Fruit fly (Drosophila melanogaster) whole organism, embryonic: ENCODE data around the gene Tet.
A peak's percentile ranks its signal among the peaks of the same experiment; 100 is the strongest.

Experiments used
- Antp ChIP-seq: fragments of 200-800 bp; sonication (Bioruptor generic); optimal IDR thresholded peaks from 3 replicates; lab custom pipeline; 2016; ENCODE audit warnings: missing biosample characterization, missing genetic modification characterization
- CG11456 ChIP-seq: fragments of 200-800 bp; sonication (Bioruptor generic); IDR thresholded peaks from 3 replicates; pipeline ENCODE4 v1.3.6; 2022; ENCODE audit warnings: missing biosample characterization, missing genetic modification characterization
- CG11504 ChIP-seq: fragments of 200-800 bp; sonication (Bioruptor generic); optimal IDR thresholded peaks from 3 replicates; lab custom pipeline; 2019; ENCODE audit warnings: missing biosample characterization, mild to moderate bottlenecking, missing genetic modification characterization, moderate library complexity
- CG12769 ChIP-seq: fragments of 200-800 bp; sonication (Bioruptor generic); optimal IDR thresholded peaks from 2 replicates; lab custom pipeline; 2019; ENCODE audit warnings: missing biosample characterization, mild to moderate bottlenecking, missing genetic modification characterization, moderate library complexity
- CG13624 ChIP-seq: fragments of 200-800 bp; sonication (Bioruptor generic); optimal IDR thresholded peaks from 2 replicates; lab custom pipeline; 2016; ENCODE audit warnings: missing biosample characterization, missing genetic modification characterization
- CG14860 ChIP-seq: fragments of 200-800 bp; sonication (Bioruptor generic); IDR thresholded peaks from 3 replicates; pipeline ENCODE4 v1.3.6; 2022; ENCODE audit warnings: missing biosample characterization, missing genetic modification characterization; ENCODE audit not compliant: partially characterized antibody
- CG15073 ChIP-seq: fragments of 200-800 bp; sonication (Bioruptor generic); optimal IDR thresholded peaks from 2 replicates; lab custom pipeline; 2016; ENCODE audit warnings: missing biosample characterization, missing genetic modification characterization
- CG1603 ChIP-seq: fragments of 200-800 bp; sonication (Bioruptor generic); optimal IDR thresholded peaks from 2 replicates; lab custom pipeline; 2019; ENCODE audit warnings: missing biosample characterization, mild to moderate bottlenecking, missing genetic modification characterization, moderate library complexity
- CG1647 ChIP-seq: fragments of 200-800 bp; sonication (Bioruptor generic); optimal IDR thresholded peaks from 3 replicates; lab custom pipeline; 2016; ENCODE audit warnings: missing biosample characterization, missing genetic modification characterization
- CG17385 ChIP-seq: fragments of 200-800 bp; sonication (Bioruptor generic); optimal IDR thresholded peaks from 3 replicates; lab custom pipeline; 2018; ENCODE audit warnings: missing biosample characterization, mild to moderate bottlenecking, missing genetic modification characterization
- CG18011 ChIP-seq: fragments of 200-800 bp; sonication (Bioruptor generic); optimal IDR thresholded peaks from 2 replicates; lab custom pipeline; 2017; ENCODE audit warnings: missing biosample characterization, missing genetic modification characterization, mild to moderate bottlenecking, moderate library complexity, missing genotype
- CG2199 ChIP-seq: fragments of 200-800 bp; sonication (Bioruptor generic); IDR thresholded peaks from 3 replicates; pipeline ENCODE4 v1.3.6; 2022; ENCODE audit warnings: missing biosample characterization, missing genetic modification characterization
- CG2889 ChIP-seq: fragments of 200-800 bp; sonication (Bioruptor generic); IDR thresholded peaks from 3 replicates; pipeline ENCODE4 v1.3.6; 2022; ENCODE audit warnings: missing biosample characterization, missing genetic modification characterization
- CG30431 ChIP-seq: fragments of 200-800 bp; sonication (Bioruptor generic); optimal IDR thresholded peaks from 2 replicates; lab custom pipeline; 2017; ENCODE audit warnings: missing biosample characterization, missing genetic modification characterization
- CG33213 ChIP-seq: fragments of 200-800 bp; sonication (Bioruptor generic); optimal IDR thresholded peaks from 3 replicates; lab custom pipeline; 2016; ENCODE audit warnings: missing biosample characterization, missing genetic modification characterization
- CG4707 ChIP-seq: fragments of 200-800 bp; sonication (Bioruptor generic); optimal IDR thresholded peaks from 2 replicates; lab custom pipeline; 2018; ENCODE audit warnings: missing biosample characterization, mild to moderate bottlenecking, missing genetic modification characterization, moderate library complexity
- CG6683 ChIP-seq: fragments of 200-800 bp; sonication (Bioruptor generic); optimal IDR thresholded peaks from 2 replicates; lab custom pipeline; 2017; ENCODE audit warnings: missing biosample characterization, mild to moderate bottlenecking, missing genetic modification characterization, missing genetic modification reagents
- CG8359 ChIP-seq: fragments of 200-800 bp; sonication (Bioruptor generic); optimal IDR thresholded peaks from 2 replicates; lab custom pipeline; 2017; ENCODE audit warnings: missing biosample characterization, mild to moderate bottlenecking, missing genetic modification characterization, borderline replicate concordance
- CG8388 ChIP-seq: fragments of 200-800 bp; sonication (Bioruptor generic); optimal IDR thresholded peaks from 2 replicates; lab custom pipeline; 2019; ENCODE audit warnings: missing biosample characterization, mild to moderate bottlenecking, missing genetic modification characterization, moderate library complexity
- CG9437 ChIP-seq: fragments of 200-800 bp; sonication (Bioruptor generic); optimal IDR thresholded peaks from 2 replicates; lab custom pipeline; 2018; ENCODE audit warnings: missing biosample characterization, mild to moderate bottlenecking, missing genetic modification characterization
- CTCF ChIP-seq: fragments of 200-800 bp; sonication (Bioruptor generic); optimal IDR thresholded peaks from 2 replicates; lab custom pipeline; 2017; ENCODE audit warnings: missing biosample characterization, mild to moderate bottlenecking, missing genetic modification characterization, moderate library complexity
- Camta ChIP-seq: fragments of 200-800 bp; sonication (Bioruptor generic); optimal IDR thresholded peaks from 2 replicates; lab custom pipeline; 2016; ENCODE audit warnings: missing biosample characterization, missing genetic modification characterization
- E2f1 ChIP-seq: fragments of 200-800 bp; sonication (Bioruptor generic); IDR thresholded peaks from 2 replicates; pipeline ENCODE4 v1.3.6; 2022; ENCODE audit warnings: missing biosample characterization, missing genetic modification characterization
- Ets65A ChIP-seq: fragments of 200-800 bp; sonication (Bioruptor generic); peaks from one replicate; lab custom pipeline; 2016; ENCODE audit warnings: missing biosample characterization, missing genetic modification characterization
- Fer3 ChIP-seq: fragments of 200-800 bp; sonication (Bioruptor generic); optimal IDR thresholded peaks from 2 replicates; lab custom pipeline; 2018; ENCODE audit warnings: missing biosample characterization, mild to moderate bottlenecking, missing genetic modification characterization, moderate library complexity
- HLH54F ChIP-seq: fragments of 200-800 bp; sonication (Bioruptor generic); optimal IDR thresholded peaks from 3 replicates; lab custom pipeline; 2016; ENCODE audit warnings: missing biosample characterization, missing genetic modification characterization
- NK7.1 ChIP-seq: fragments of 200-800 bp; sonication (Bioruptor generic); optimal IDR thresholded peaks from 3 replicates; lab custom pipeline; 2016; ENCODE audit warnings: missing biosample characterization, missing genetic modification characterization
- Sox102F ChIP-seq: fragments of 200-800 bp; sonication (Bioruptor generic); optimal IDR thresholded peaks from 2 replicates; lab custom pipeline; 2018; ENCODE audit warnings: missing biosample characterization, mild to moderate bottlenecking, missing genetic modification characterization, moderate library complexity
- Trl ChIP-seq, 3 experiments: fragments of >200 bp in 2 of 3; fragments of 200-800 bp in 1 of 3; sonication (Bioruptor generic) in 1 of 3; optimal IDR thresholded peaks; 2 replicates in 1 of 3; 3 replicates in 2 of 3; lab custom pipeline; 2016 to 2017; ENCODE audit warnings: missing biosample characterization in 1 of 3, missing genetic modification characterization in 1 of 3
- abd-A ChIP-seq: fragments of 200-800 bp; sonication (Bioruptor generic); optimal IDR thresholded peaks from 3 replicates; lab custom pipeline; 2019; ENCODE audit warnings: missing biosample characterization, mild to moderate bottlenecking, missing genetic modification characterization, moderate library complexity
- amos ChIP-seq: fragments of 200-800 bp; sonication (Bioruptor generic); IDR thresholded peaks from 2 replicates; pipeline ENCODE4 v1.3.6; 2022; ENCODE audit warnings: missing biosample characterization, missing genetic modification characterization; ENCODE audit not compliant: partially characterized antibody
- ash1 ChIP-seq: fragments of 200-800 bp; sonication (Bioruptor generic); optimal IDR thresholded peaks from 2 replicates; lab custom pipeline; 2018; ENCODE audit warnings: missing biosample characterization, mild to moderate bottlenecking, missing genetic modification characterization
- chinmo ChIP-seq: fragments of 200-800 bp; sonication (Bioruptor generic); IDR thresholded peaks from 4 replicates; pipeline ENCODE4 v1.3.6; 2022; ENCODE audit warnings: missing biosample characterization, missing genetic modification characterization; ENCODE audit not compliant: partially characterized antibody
- ci ChIP-seq: fragments of 200-800 bp; sonication (Bioruptor generic); IDR thresholded peaks from 3 replicates; pipeline ENCODE4 v1.3.6; 2022; ENCODE audit warnings: missing biosample characterization, missing genetic modification characterization
- corto ChIP-seq: fragments of 200-800 bp; sonication (Bioruptor generic); optimal IDR thresholded peaks from 2 replicates; lab custom pipeline; 2016; ENCODE audit warnings: missing biosample characterization, mild to moderate bottlenecking, missing genetic modification characterization, moderate library complexity
- danr ChIP-seq: fragments of 200-800 bp; sonication (Bioruptor generic); IDR thresholded peaks from 2 replicates; pipeline ENCODE4 v1.3.6; 2022; ENCODE audit warnings: missing biosample characterization, missing genetic modification characterization
- disco-r ChIP-seq: fragments of 200-800 bp; sonication (Bioruptor generic); optimal IDR thresholded peaks from 2 replicates; lab custom pipeline; 2016; ENCODE audit warnings: missing biosample characterization, missing genetic modification characterization
- ems ChIP-seq: fragments of 200-800 bp; sonication (Bioruptor generic); optimal IDR thresholded peaks from 3 replicates; lab custom pipeline; 2016; ENCODE audit warnings: missing biosample characterization, missing genetic modification characterization
- ewg ChIP-seq: fragments of 200-800 bp; sonication (Bioruptor generic); optimal IDR thresholded peaks from 3 replicates; lab custom pipeline; 2017; ENCODE audit warnings: mild to moderate bottlenecking, missing biosample characterization, missing genetic modification reagents, missing genetic modification characterization
- gro ChIP-seq: fragments of 200-800 bp; sonication (Bioruptor generic); optimal IDR thresholded peaks from 2 replicates; lab custom pipeline; 2016; ENCODE audit warnings: missing biosample characterization, missing genetic modification characterization
- inv ChIP-seq: fragments of 200-800 bp; sonication (Bioruptor generic); IDR thresholded peaks from 2 replicates; pipeline ENCODE4 v1.3.6; 2022; ENCODE audit warnings: missing biosample characterization, missing genetic modification characterization; ENCODE audit not compliant: partially characterized antibody
- jumu ChIP-seq: fragments of 200-800 bp; sonication (Bioruptor generic); optimal IDR thresholded peaks from 3 replicates; lab custom pipeline; 2016; ENCODE audit warnings: missing biosample characterization, missing genetic modification characterization
- luna ChIP-seq: fragments of 200-800 bp; sonication (Bioruptor generic); optimal IDR thresholded peaks from 2 replicates; lab custom pipeline; 2016; ENCODE audit warnings: missing biosample characterization, missing genetic modification characterization
- odd ChIP-seq: fragments of 200-800 bp; sonication (Bioruptor generic); optimal IDR thresholded peaks from 2 replicates; lab custom pipeline; 2017; ENCODE audit warnings: missing biosample characterization, mild to moderate bottlenecking, missing genetic modification characterization
- pros ChIP-seq: fragments of 200-800 bp; sonication (Bioruptor generic); optimal IDR thresholded peaks from 3 replicates; lab custom pipeline; 2019; ENCODE audit warnings: missing biosample characterization, mild to moderate bottlenecking, missing genetic modification characterization, moderate library complexity
- stwl ChIP-seq: fragments of 200-800 bp; sonication (Bioruptor generic); optimal IDR thresholded peaks from 3 replicates; lab custom pipeline; 2018; ENCODE audit warnings: missing biosample characterization, mild to moderate bottlenecking, missing genetic modification characterization, moderate library complexity
- tio ChIP-seq: fragments of 200-800 bp; sonication (Bioruptor generic); optimal IDR thresholded peaks from 2 replicates; lab custom pipeline; 2017; ENCODE audit warnings: missing biosample characterization, missing genetic modification characterization, inconsistent platforms
- wek ChIP-seq: fragments of 200-800 bp; sonication (Bioruptor generic); optimal IDR thresholded peaks from 3 replicates; lab custom pipeline; 2018; ENCODE audit warnings: missing biosample characterization, mild to moderate bottlenecking, missing genetic modification characterization, moderate library complexity

The Tet gene

dm6 chr3L:2894750-2895149, 15.8 kb upstream of the Tet start, which contains the start of gene Shab (continued):
- TF ChIP-seq danr (no peak), CG30431 (GFP tag; lab: Kevin White, UChicago) (no peak), Trl (optimal IDR thresholded peaks at IDR 0.05; lab: Kevin White, UChicago) (no peak), Trl (GFP tag; optimal IDR thresholded peaks at IDR 0.05; lab: Kevin White, UChicago) (peak; percentile 16), disco-r (GFP tag; lab: Kevin White, UChicago) (no peak), tio (GFP tag; lab: Kevin White, UChicago) (no peak), CG4707 (GFP tag; lab: Kevin White, UChicago) (no peak), ash1 (no peak)
- TF ChIP-seq, all 482 proteins: peak for 121

dm6 chr3L:2893846-2894511, 15.0 kb upstream of the Tet start:
- peak; percentile 95 for TF ChIP-seq CG18011
- TF ChIP-seq CG11504 = peak; percentile 9
- no peak for TF ChIP-seq inv (GFP tag; lab: Robert Waterston, UW)
- TF ChIP-seq CG8359 (GFP tag; lab: Kevin White, UChicago) = peak; percentile 100
- TF ChIP-seq CG14860 (GFP tag; lab: Robert Waterston, UW) = no peak
- no peak for TF ChIP-seq CG1603 (tag; lab: Kevin White, UChicago)
- peak; percentile 12 for TF ChIP-seq Sox102F (GFP tag; lab: Kevin White, UChicago)
- TF ChIP-seq jumu (GFP tag; lab: Kevin White, UChicago) = no peak
- TF ChIP-seq NK7.1 (GFP tag; lab: Kevin White, UChicago) = no peak
- TF ChIP-seq CG8388 (GFP tag; lab: Kevin White, UChicago) = no peak
- peak; percentile 23 for TF ChIP-seq CTCF (GFP tag; lab: Kevin White, UChicago)
- TF ChIP-seq CG9437 (GFP tag; lab: Kevin White, UChicago) = peak; percentile 38
- no peak for TF ChIP-seq HLH54F
- peak; percentile 92 for TF ChIP-seq stwl (tag; lab: Kevin White, UChicago)
- 0 out of 4 replicates have a peak, but pooled peaks have one; percentile 30 for TF ChIP-seq chinmo (GFP tag; lab: Robert Waterston, UW)
- peak; percentile 26; the same call in 1 of the 3 replicates for TF ChIP-seq CG2199 (GFP tag; lab: Robert Waterston, UW)
- TF ChIP-seq Ets65A = peak; percentile 27

- TF ChIP-seq corto (GFP tag; lab: Kevin White, UChicago) = no peak
- no peak for TF ChIP-seq Camta (GFP tag; lab: Kevin White, UChicago)
- TF ChIP-seq CG2889 (GFP tag; lab: Robert Waterston, UW) = 0 out of 3 replicates have a peak, but pooled peaks have one; percentile 18
- peak; percentile 10 for TF ChIP-seq CG12769 (tag; lab: Kevin White, UChicago)
- TF ChIP-seq ewg (GFP tag; lab: Kevin White, UChicago) = no peak
- no peak for TF ChIP-seq ci (GFP tag; lab: Robert Waterston, UW)
- no peak for TF ChIP-seq CG11456
- no peak for TF ChIP-seq odd
- TF ChIP-seq CG6683 (GFP tag; lab: Kevin White, UChicago) = no peak
- no peak for TF ChIP-seq CG13624
- no peak for TF ChIP-seq pros (GFP tag; lab: Kevin White, UChicago)
- TF ChIP-seq gro = no peak
- no peak for TF ChIP-seq CG15073 (GFP tag; lab: Kevin White, UChicago)
- no peak for TF ChIP-seq Antp (GFP tag; lab: Kevin White, UChicago)
- TF ChIP-seq E2f1 (GFP tag; lab: Robert Waterston, UW) = no peak
- TF ChIP-seq CG1647 (GFP tag; lab: Kevin White, UChicago) = no peak
- no peak for TF ChIP-seq amos (GFP tag; lab: Robert Waterston, UW)
- no peak for TF ChIP-seq Fer3 (tag; lab: Kevin White, UChicago)
- TF ChIP-seq CG33213 (GFP tag; lab: Kevin White, UChicago) = no peak
- TF ChIP-seq ems = no peak
- TF ChIP-seq wek (GFP tag; lab: Kevin White, UChicago) = no peak
- TF ChIP-seq CG17385 = no peak
- TF ChIP-seq abd-A (tag; lab: Kevin White, UChicago) = no peak
- no peak for TF ChIP-seq luna (GFP tag; lab: Kevin White, UChicago)
Observed at dm6 chr3L:2892105-2892504, 13.1 kb upstream of the Tet start, which contains the start of gene spz5. Gene spz5 (minus strand): TSS chr3L:2892166.
